Worm (Caenorhabditis elegans): Measurements from ENCODE around the gene C27D8.1.

C27D8.1 gene

ce11 chrIV:12689709-12690142 lies 27.9 kb upstream of the C27D8.1 start:
- TF ChIP-seq hnd-1 (tag; optimal IDR thresholded peaks at IDR 0.05) = no peak
- TF ChIP-seq scrt-1 (GFP tag; IDR thresholded peaks at IDR 0.05) = no peak
- no peak for TF ChIP-seq hmg-4 (GFP tag; optimal IDR thresholded peaks at IDR 0.05)
- TF ChIP-seq F13C5.2 (tag; optimal IDR thresholded peaks at IDR 0.05) = no peak
- no peak for TF ChIP-seq B0310.2 (tag; optimal IDR thresholded peaks at IDR 0.05)
- 0 out of 2 replicates have a peak, but pooled peaks have one; percentile 31 for TF ChIP-seq sea-1 (GFP tag; conservative IDR thresholded peaks at IDR 0.05)

- TF ChIP-seq sea-1 (GFP tag; conservative IDR thresholded peaks at IDR 0.05) = no peak
Measured at ce11 chrIV:12698880-12699279, 18.8 kb upstream of the C27D8.1 start.

- no peak for TF ChIP-seq scrt-1 (GFP tag; IDR thresholded peaks at IDR 0.05)
- TF ChIP-seq tbx-11 (GFP tag; IDR thresholded peaks at IDR 0.05) = no peak
- no peak for TF ChIP-seq F13C5.2 (tag; optimal IDR thresholded peaks at IDR 0.05)
- no peak for TF ChIP-seq ama-1 (optimal IDR thresholded peaks at IDR 0.05)
- TF ChIP-seq pes-1 (GFP tag; IDR thresholded peaks at IDR 0.05) = no peak
- TF ChIP-seq flt-1 (GFP tag; IDR thresholded peaks at IDR 0.05) = no peak
- no peak for TF ChIP-seq B0310.2 (tag; optimal IDR thresholded peaks at IDR 0.05)
- no peak for TF ChIP-seq ets-7 (tag; optimal IDR thresholded peaks at IDR 0.05)
- TF ChIP-seq sea-1 (GFP tag; conservative IDR thresholded peaks at IDR 0.05) = no peak
- TF ChIP-seq tbx-37 (GFP tag; conservative IDR thresholded peaks at IDR 0.05) = no peak
- TF ChIP-seq ceh-36 (tag; optimal IDR thresholded peaks at IDR 0.05) = no peak
Measured at ce11 chrIV:12700204-12700603, 17.4 kb upstream of the C27D8.1 start.

- TF ChIP-seq ets-7 (tag; optimal IDR thresholded peaks at IDR 0.05) (no peak), B0310.2 (tag; optimal IDR thresholded peaks at IDR 0.05) (no peak), hnd-1 (tag; optimal IDR thresholded peaks at IDR 0.05) (no peak), hmg-4 (GFP tag; optimal IDR thresholded peaks at IDR 0.05) (no peak), ama-1 (optimal IDR thresholded peaks at IDR 0.05) (no peak), tbx-11 (GFP tag; IDR thresholded peaks at IDR 0.05) (no peak), tra-4 (tag; optimal IDR thresholded peaks at IDR 0.05) (no peak), flt-1 (GFP tag; IDR thresholded peaks at IDR 0.05) (no peak), F13C5.2 (tag; optimal IDR thresholded peaks at IDR 0.05) (no peak), aly-1 (tag; optimal IDR thresholded peaks at IDR 0.05) (no peak), sea-1 (GFP tag; conservative IDR thresholded peaks at IDR 0.05) (no peak), tbx-37 (GFP tag; conservative IDR thresholded peaks at IDR 0.05) (no peak), hmbx-1 (tag; optimal IDR thresholded peaks at IDR 0.05) (no peak), pes-1 (GFP tag; IDR thresholded peaks at IDR 0.05) (no peak)
Measured at ce11 chrIV:12700944-12701343, 16.7 kb upstream of the C27D8.1 start.

ce11 chrIV:12703811-12704210 lies 13.8 kb upstream of the C27D8.1 start, which contains the start of gene C27D8.4:
Gene C27D8.4 (plus strand): TSS chrIV:12704111.
- TF ChIP-seq ets-7 (tag; optimal IDR thresholded peaks at IDR 0.05) (no peak), pes-1 (GFP tag; IDR thresholded peaks at IDR 0.05) (no peak), tbx-11 (GFP tag; IDR thresholded peaks at IDR 0.05) (no peak), sea-1 (GFP tag; conservative IDR thresholded peaks at IDR 0.05) (no peak), F13C5.2 (tag; optimal IDR thresholded peaks at IDR 0.05) (no peak), ama-1 (optimal IDR thresholded peaks at IDR 0.05) (no peak)

ce11 chrIV:12710996-12711395 lies 6.6 kb upstream of the C27D8.1 start, which contains the start of gene C27D8.2:
Gene C27D8.2 (plus strand): TSS chrIV:12711217.
- TF ChIP-seq hmbx-1 (tag; optimal IDR thresholded peaks at IDR 0.05) (no peak), hmg-4 (GFP tag; optimal IDR thresholded peaks at IDR 0.05) (no peak), ets-7 (tag; optimal IDR thresholded peaks at IDR 0.05) (no peak)

ce11 chrIV:12711644-12712043 lies 6.0 kb upstream of the C27D8.1 start, which contains the start of gene C27D8.3:
Gene C27D8.3 (minus strand): TSS chrIV:12711744.
- TF ChIP-seq tbx-11 (GFP tag; IDR thresholded peaks at IDR 0.05) (no peak), B0310.2 (tag; optimal IDR thresholded peaks at IDR 0.05) (no peak), ama-1 (optimal IDR thresholded peaks at IDR 0.05) (no peak), hmbx-1 (tag; optimal IDR thresholded peaks at IDR 0.05) (no peak), scrt-1 (GFP tag; IDR thresholded peaks at IDR 0.05) (no peak), pes-1 (GFP tag; IDR thresholded peaks at IDR 0.05) (no peak), ets-7 (tag; optimal IDR thresholded peaks at IDR 0.05) (no peak), ceh-36 (tag; optimal IDR thresholded peaks at IDR 0.05) (no peak), tra-4 (tag; optimal IDR thresholded peaks at IDR 0.05) (no peak), hnd-1 (tag; optimal IDR thresholded peaks at IDR 0.05) (no peak), flt-1 (GFP tag; IDR thresholded peaks at IDR 0.05) (no peak), tbx-37 (GFP tag; conservative IDR thresholded peaks at IDR 0.05) (no peak), hmg-4 (GFP tag; optimal IDR thresholded peaks at IDR 0.05) (no peak)

ce11 chrIV:12715947-12716382 lies 1.7 kb upstream of the C27D8.1 start:
- TF ChIP-seq sea-1 (GFP tag; conservative IDR thresholded peaks at IDR 0.05) (no peak), aly-1 (tag; optimal IDR thresholded peaks at IDR 0.05) (no peak), ceh-36 (tag; optimal IDR thresholded peaks at IDR 0.05) (no peak), ceh-13 (GFP tag; optimal IDR thresholded peaks at IDR 0.05) (no peak), tbx-11 (GFP tag; IDR thresholded peaks at IDR 0.05) (no peak), scrt-1 (GFP tag; IDR thresholded peaks at IDR 0.05) (no peak), B0310.2 (tag; optimal IDR thresholded peaks at IDR 0.05) (no peak), hmg-4 (GFP tag; optimal IDR thresholded peaks at IDR 0.05) (no peak), pes-1 (GFP tag; IDR thresholded peaks at IDR 0.05) (no peak), flt-1 (GFP tag; IDR thresholded peaks at IDR 0.05) (no peak)

- TF ChIP-seq hmbx-1 (tag; optimal IDR thresholded peaks at IDR 0.05) = no peak
- no peak for TF ChIP-seq tbx-37 (GFP tag; conservative IDR thresholded peaks at IDR 0.05)
- no peak for TF ChIP-seq ama-1 (optimal IDR thresholded peaks at IDR 0.05)
- no peak for TF ChIP-seq scrt-1 (GFP tag; IDR thresholded peaks at IDR 0.05)
- TF ChIP-seq pes-1 (GFP tag; IDR thresholded peaks at IDR 0.05) = no peak
- no peak for TF ChIP-seq tra-4 (tag; optimal IDR thresholded peaks at IDR 0.05)
- no peak for TF ChIP-seq flt-1 (GFP tag; IDR thresholded peaks at IDR 0.05)
- no peak for TF ChIP-seq ets-7 (tag; optimal IDR thresholded peaks at IDR 0.05)
- no peak for TF ChIP-seq tbx-11 (GFP tag; IDR thresholded peaks at IDR 0.05)
- no peak for TF ChIP-seq F13C5.2 (tag; optimal IDR thresholded peaks at IDR 0.05)
- TF ChIP-seq ceh-36 (tag; optimal IDR thresholded peaks at IDR 0.05) = no peak
- no peak for TF ChIP-seq hmg-4 (GFP tag; optimal IDR thresholded peaks at IDR 0.05)
- no peak for TF ChIP-seq hnd-1 (tag; optimal IDR thresholded peaks at IDR 0.05)
- TF ChIP-seq aly-1 (tag; optimal IDR thresholded peaks at IDR 0.05) = no peak
- TF ChIP-seq B0310.2 (tag; optimal IDR thresholded peaks at IDR 0.05) = no peak
- no peak for TF ChIP-seq sea-1 (GFP tag; conservative IDR thresholded peaks at IDR 0.05)
Measured at ce11 chrIV:12719664-12720063, 2.0 kb downstream of the C27D8.1 start, which contains the start of gene idpp-7. Gene idpp-7 (plus strand): TSS chrIV:12719964.
